Worm (Caenorhabditis elegans) whole organism, midembryonic: Measurements from ENCODE around the gene clec-163.

Experiments
- flt-1 ChIP-seq: fragments of 200-800 bp; sonication (Bioruptor generic); IDR thresholded peaks from 2 replicates; pipeline ENCODE4 v1.3.6; 2022; ENCODE audit warnings: missing genetic modification characterization, missing compliant biosample characterization
- klf-2 ChIP-seq: fragments of 200-800 bp; sonication (Bioruptor generic); conservative IDR thresholded peaks from 2 replicates; pipeline ENCODE4 v1.3.6; 2022; ENCODE audit warnings: missing genetic modification reagents, missing genetic modification characterization, missing compliant biosample characterization
- ref-1 ChIP-seq: fragments of 200-800 bp; sonication (Bioruptor generic); conservative IDR thresholded peaks from 2 replicates; pipeline ENCODE4 v1.3.6; 2022; ENCODE audit warnings: missing genetic modification reagents, missing genetic modification characterization, missing compliant biosample characterization
- tab-1 ChIP-seq: fragments of 200-800 bp; sonication (Bioruptor generic); IDR thresholded peaks from 2 replicates; pipeline ENCODE4 v1.3.6; 2022; ENCODE audit warnings: missing genetic modification characterization, missing compliant biosample characterization
- ztf-23 ChIP-seq: fragments of 200-800 bp; sonication (Bioruptor generic); IDR thresholded peaks from 2 replicates; pipeline ENCODE4 v1.3.6; 2022; ENCODE audit warnings: missing genetic modification reagents, missing genetic modification characterization, missing compliant biosample characterization
- ztf-29 ChIP-seq: fragments of 200-800 bp; sonication (Bioruptor generic); IDR thresholded peaks from 2 replicates; pipeline ENCODE4 v1.3.6; 2022; ENCODE audit warnings: missing genetic modification reagents, missing genetic modification characterization, missing compliant biosample characterization

Gene clec-163

ce11 chrIII:10832636-10833035 lies 38.5 kb downstream of the clec-163 start, which contains the start of gene sbsp-1:
Gene sbsp-1, plus strand, starts transcription at chrIII:10832936.
- no peak for TF ChIP-seq ztf-23 (GFP tag; lab: Robert Waterston, UW)
- TF ChIP-seq ref-1 (GFP tag; lab: Robert Waterston, UW) = no peak
- TF ChIP-seq flt-1 = no peak
- TF ChIP-seq ztf-29 (GFP tag; lab: Robert Waterston, UW) = no peak
- TF ChIP-seq tab-1 (GFP tag; lab: Robert Waterston, UW) = no peak
- TF ChIP-seq klf-2 (GFP tag; lab: Robert Waterston, UW) = no peak

- peak; percentile 35; the same call in 1 of the 2 replicates for TF ChIP-seq ztf-23 (GFP tag; lab: Robert Waterston, UW)
- no peak for TF ChIP-seq flt-1
Measured at ce11 chrIII:10844873-10845272, 50.7 kb downstream of the clec-163 start, which contains the start of gene pde-12. Gene pde-12, minus strand, starts transcription at chrIII:10845020.
